Fruit fly (Drosophila melanogaster) whole organism, embryonic: ENCODE results near the gene BTBD9.
A peak's percentile ranks its signal among the peaks of the same experiment; 100 is the strongest.

Experiments used
- BEAF-32 ChIP-seq: fragments of 200-800 bp; sonication (Bioruptor generic); optimal IDR thresholded peaks from 3 replicates; lab custom pipeline; 2017; ENCODE audit warnings: missing biosample characterization, missing genetic modification characterization, mild to moderate bottlenecking, moderate library complexity, missing genetic modification reagents
- CG10565 ChIP-seq: fragments of 200-800 bp; sonication (Bioruptor generic); optimal IDR thresholded peaks from 3 replicates; lab custom pipeline; 2016; ENCODE audit warnings: missing biosample characterization, mild to moderate bottlenecking, missing genetic modification characterization
- CG11695 ChIP-seq: fragments of 200-800 bp; sonication (Bioruptor generic); IDR thresholded peaks from 3 replicates; pipeline ENCODE4 v1.3.6; 2022; ENCODE audit warnings: missing biosample characterization, missing genetic modification characterization
- CG12299 ChIP-seq: fragments of 200-800 bp; sonication (Bioruptor generic); optimal IDR thresholded peaks from 2 replicates; lab custom pipeline; 2018; ENCODE audit warnings: missing biosample characterization, mild to moderate bottlenecking, missing genetic modification characterization
- CG13287 ChIP-seq: fragments of 200-800 bp; sonication (Bioruptor generic); IDR thresholded peaks from 2 replicates; pipeline ENCODE4 v1.3.6; 2022; ENCODE audit warnings: missing biosample characterization, missing genetic modification characterization; ENCODE audit not compliant: partially characterized antibody
- CG14860 ChIP-seq: fragments of 200-800 bp; sonication (Bioruptor generic); IDR thresholded peaks from 3 replicates; pipeline ENCODE4 v1.3.6; 2022; ENCODE audit warnings: missing biosample characterization, missing genetic modification characterization; ENCODE audit not compliant: partially characterized antibody
- CG16813 ChIP-seq: fragments of 200-800 bp; sonication (Bioruptor generic); IDR thresholded peaks from 3 replicates; pipeline ENCODE4 v1.3.6; 2022; ENCODE audit warnings: missing biosample characterization, missing genetic modification characterization; ENCODE audit not compliant: partially characterized antibody
- CG17829 ChIP-seq: fragments of 200-800 bp; optimal IDR thresholded peaks from 2 replicates; lab custom pipeline; 2019; ENCODE audit warnings: missing biosample characterization, mild to moderate bottlenecking, missing genetic modification characterization, moderate library complexity
- CG2116 ChIP-seq: fragments of 200-800 bp; sonication (Bioruptor generic); optimal IDR thresholded peaks from 3 replicates; lab custom pipeline; 2018; ENCODE audit warnings: missing biosample characterization, mild to moderate bottlenecking, missing genetic modification characterization
- CG31365 ChIP-seq: fragments of 200-800 bp; sonication (Bioruptor generic); optimal IDR thresholded peaks from 2 replicates; lab custom pipeline; 2018; ENCODE audit warnings: missing biosample characterization, mild to moderate bottlenecking, missing genetic modification characterization
- CG3163 ChIP-seq: fragments of 200-800 bp; sonication (Bioruptor generic); optimal IDR thresholded peaks from 3 replicates; lab custom pipeline; 2016; ENCODE audit warnings: missing biosample characterization, missing genetic modification characterization
- CG3838 ChIP-seq: fragments of 200-800 bp; sonication (Bioruptor generic); optimal IDR thresholded peaks from 3 replicates; lab custom pipeline; 2016; ENCODE audit warnings: missing biosample characterization, missing genetic modification characterization
- CG42726 ChIP-seq: fragments of 200-800 bp; sonication (Bioruptor generic); IDR thresholded peaks from 2 replicates; pipeline ENCODE4 v1.3.6; 2022; ENCODE audit warnings: missing biosample characterization, missing genetic modification characterization; ENCODE audit not compliant: partially characterized antibody
- CG6765 ChIP-seq: fragments of 200-800 bp; sonication (Bioruptor generic); optimal IDR thresholded peaks from 3 replicates; lab custom pipeline; 2017; ENCODE audit warnings: missing biosample characterization, mild to moderate bottlenecking, missing genetic modification characterization
- CG6813 ChIP-seq: fragments of 200-800 bp; sonication (Bioruptor generic); optimal IDR thresholded peaks from 2 replicates; lab custom pipeline; 2017; ENCODE audit warnings: missing biosample characterization, missing genetic modification characterization, mild to moderate bottlenecking, moderate library complexity, missing genetic modification reagents
- CG8290 ChIP-seq, 3 experiments: fragments of 200-800 bp; sonication (Bioruptor generic); optimal IDR thresholded peaks; 2 replicates each; lab custom pipeline; 2016 to 2019; ENCODE audit warnings: missing biosample characterization in 3 of 3, missing genetic modification characterization in 3 of 3, mild to moderate bottlenecking in 2 of 3, moderate library complexity in 1 of 3
- CG8924 ChIP-seq: fragments of 200-800 bp; optimal IDR thresholded peaks from 3 replicates; lab custom pipeline; 2019; ENCODE audit warnings: missing biosample characterization, mild to moderate bottlenecking, missing genetic modification characterization, moderate library complexity
- CG8944 ChIP-seq: fragments of 200-800 bp; sonication (Bioruptor generic); optimal IDR thresholded peaks from 3 replicates; lab custom pipeline; 2016; ENCODE audit warnings: missing biosample characterization, missing genetic modification characterization
- CG9727 ChIP-seq: fragments of 200-800 bp; sonication (Bioruptor generic); optimal IDR thresholded peaks from 3 replicates; lab custom pipeline; 2017; ENCODE audit warnings: missing biosample characterization, mild to moderate bottlenecking, missing genetic modification characterization
- Dll ChIP-seq: fragments of 200-800 bp; sonication (Bioruptor generic); IDR thresholded peaks from 4 replicates; pipeline ENCODE4 v1.3.6; 2022; ENCODE audit warnings: missing biosample characterization, missing genetic modification characterization; ENCODE audit not compliant: partially characterized antibody
- Dref ChIP-seq: fragments of 200-800 bp; sonication (Bioruptor generic); IDR thresholded peaks from 2 replicates; pipeline ENCODE4 v1.3.6; 2022; ENCODE audit warnings: missing biosample characterization, missing genetic modification characterization
- E2f1 ChIP-seq: fragments of 200-800 bp; sonication (Bioruptor generic); IDR thresholded peaks from 2 replicates; pipeline ENCODE4 v1.3.6; 2022; ENCODE audit warnings: missing biosample characterization, missing genetic modification characterization
- Ets65A ChIP-seq: fragments of 200-800 bp; sonication (Bioruptor generic); peaks from one replicate; lab custom pipeline; 2016; ENCODE audit warnings: missing biosample characterization, missing genetic modification characterization
- Fer1 ChIP-seq: fragments of 200-800 bp; sonication (Bioruptor generic); optimal IDR thresholded peaks from 2 replicates; lab custom pipeline; 2017; ENCODE audit warnings: missing biosample characterization, mild to moderate bottlenecking, missing genetic modification characterization
- HLH4C ChIP-seq: fragments of 200-800 bp; sonication (Bioruptor generic); IDR thresholded peaks from 3 replicates; pipeline ENCODE4 v1.3.6; 2022; ENCODE audit warnings: missing biosample characterization, missing genetic modification characterization; ENCODE audit not compliant: partially characterized antibody
- Med ChIP-seq: fragments of 200-800 bp; sonication (Bioruptor generic); peaks from one replicate; lab custom pipeline; 2016; ENCODE audit warnings: missing biosample characterization, missing genetic modification characterization, mild to moderate bottlenecking, inconsistent platforms, moderate library complexity
- Oaz ChIP-seq: fragments of 200-800 bp; sonication (Bioruptor generic); IDR thresholded peaks from 2 replicates; pipeline ENCODE4 v1.3.6; 2022; ENCODE audit warnings: missing biosample characterization, missing genetic modification characterization
- Opbp ChIP-seq: fragments of 200-800 bp; sonication (Bioruptor generic); IDR thresholded peaks from 3 replicates; pipeline ENCODE4 v1.3.6; 2022; ENCODE audit warnings: missing biosample characterization, missing genetic modification characterization; ENCODE audit not compliant: partially characterized antibody
- Scr ChIP-seq: fragments of 200-800 bp; sonication (Bioruptor generic); IDR thresholded peaks from 2 replicates; pipeline ENCODE4 v1.3.6; 2022; ENCODE audit warnings: missing biosample characterization, missing genetic modification characterization; ENCODE audit not compliant: partially characterized antibody
- Side ChIP-seq: fragments of 200-800 bp; sonication (Bioruptor generic); optimal IDR thresholded peaks from 2 replicates; lab custom pipeline; 2016; ENCODE audit warnings: missing biosample characterization, missing genetic modification characterization
- Sox100B ChIP-seq: fragments of 200-800 bp; sonication (Bioruptor generic); optimal IDR thresholded peaks from 3 replicates; lab custom pipeline; 2018; ENCODE audit warnings: missing biosample characterization, mild to moderate bottlenecking, missing genetic modification characterization
- Sry-δ ChIP-seq: fragments of 200-800 bp; sonication (Bioruptor generic); optimal IDR thresholded peaks from 2 replicates; lab custom pipeline; 2016; ENCODE audit warnings: missing biosample characterization, missing genetic modification characterization
- emc ChIP-seq: fragments of 200-800 bp; sonication (Bioruptor generic); optimal IDR thresholded peaks from 2 replicates; lab custom pipeline; 2016; ENCODE audit warnings: missing biosample characterization, missing genetic modification characterization
- esg ChIP-seq: fragments of 200-800 bp; sonication (Bioruptor generic); conservative IDR thresholded peaks from 2 replicates; pipeline ENCODE4 v1.3.6; 2022; ENCODE audit warnings: missing biosample characterization, missing genetic modification characterization
- gcm ChIP-seq: fragments of 200-800 bp; sonication (Bioruptor generic); optimal IDR thresholded peaks from 2 replicates; lab custom pipeline; 2019; ENCODE audit warnings: missing biosample characterization, mild to moderate bottlenecking, missing genetic modification characterization, moderate library complexity
- grau ChIP-seq: fragments of 200-800 bp; optimal IDR thresholded peaks from 3 replicates; lab custom pipeline; 2019; ENCODE audit warnings: missing biosample characterization, mild to moderate bottlenecking, missing genetic modification characterization, moderate library complexity
- hb ChIP-seq: fragments of 200-800 bp; sonication (Bioruptor generic); IDR thresholded peaks from 3 replicates; pipeline ENCODE4 v1.3.6; 2022; ENCODE audit warnings: missing biosample characterization, missing genetic modification characterization; ENCODE audit not compliant: partially characterized antibody
- knrl ChIP-seq: fragments of 200-800 bp; sonication (Bioruptor generic); IDR thresholded peaks from 3 replicates; pipeline ENCODE4 v1.3.6; 2022; ENCODE audit warnings: missing biosample characterization, missing genetic modification characterization; ENCODE audit not compliant: partially characterized antibody
- maf-S ChIP-seq: fragments of 200-800 bp; sonication (Bioruptor generic); optimal IDR thresholded peaks from 2 replicates; lab custom pipeline; 2016; ENCODE audit warnings: missing biosample characterization, missing genetic modification characterization
- nerfin-2 ChIP-seq: fragments of 200-800 bp; sonication (Bioruptor generic); IDR thresholded peaks from 2 replicates; pipeline ENCODE4 v1.3.6; 2022; ENCODE audit warnings: missing biosample characterization, missing genetic modification characterization; ENCODE audit not compliant: partially characterized antibody
- p53 ChIP-seq: fragments of 200-800 bp; sonication (Bioruptor generic); optimal IDR thresholded peaks from 2 replicates; lab custom pipeline; 2016; ENCODE audit warnings: missing biosample characterization, missing genetic modification characterization
- pum ChIP-seq: fragments of 200-800 bp; sonication (Bioruptor generic); optimal IDR thresholded peaks from 2 replicates; lab custom pipeline; 2016; ENCODE audit warnings: missing biosample characterization, missing genetic modification characterization
- rib ChIP-seq: fragments of 200-800 bp; sonication (Bioruptor generic); IDR thresholded peaks from 2 replicates; pipeline ENCODE4 v1.3.6; 2022; ENCODE audit warnings: missing biosample characterization, missing genetic modification characterization
- tna ChIP-seq: fragments of 200-800 bp; sonication (Bioruptor generic); IDR thresholded peaks from 2 replicates; pipeline ENCODE4 v1.3.6; 2022; ENCODE audit warnings: missing biosample characterization, missing genetic modification characterization; ENCODE audit not compliant: partially characterized antibody
- unc-4 ChIP-seq: fragments of 200-800 bp; sonication (Bioruptor generic); IDR thresholded peaks from 2 replicates; pipeline ENCODE4 v1.3.6; 2022; ENCODE audit warnings: missing biosample characterization, missing genetic modification characterization; ENCODE audit not compliant: partially characterized antibody
- vnd ChIP-seq: fragments of 200-800 bp; sonication (Bioruptor generic); IDR thresholded peaks from 3 replicates; pipeline ENCODE4 v1.3.6; 2022; ENCODE audit warnings: missing biosample characterization, missing genetic modification characterization; ENCODE audit not compliant: partially characterized antibody
- zen ChIP-seq: fragments of 200-800 bp; sonication (Bioruptor generic); optimal IDR thresholded peaks from 3 replicates; lab custom pipeline; 2018; ENCODE audit warnings: missing biosample characterization, mild to moderate bottlenecking, missing genetic modification characterization, moderate library complexity
- zfh1 ChIP-seq: fragments of 200-800 bp; sonication (Bioruptor generic); IDR thresholded peaks from 3 replicates; pipeline ENCODE4 v1.3.6; 2022; ENCODE audit warnings: missing biosample characterization, missing genetic modification characterization
- zfh2 ChIP-seq: fragments of 200-800 bp; sonication (Bioruptor generic); optimal IDR thresholded peaks from 2 replicates; lab custom pipeline; 2016; ENCODE audit warnings: missing biosample characterization, missing genetic modification characterization

BTBD9 gene

DNA sequence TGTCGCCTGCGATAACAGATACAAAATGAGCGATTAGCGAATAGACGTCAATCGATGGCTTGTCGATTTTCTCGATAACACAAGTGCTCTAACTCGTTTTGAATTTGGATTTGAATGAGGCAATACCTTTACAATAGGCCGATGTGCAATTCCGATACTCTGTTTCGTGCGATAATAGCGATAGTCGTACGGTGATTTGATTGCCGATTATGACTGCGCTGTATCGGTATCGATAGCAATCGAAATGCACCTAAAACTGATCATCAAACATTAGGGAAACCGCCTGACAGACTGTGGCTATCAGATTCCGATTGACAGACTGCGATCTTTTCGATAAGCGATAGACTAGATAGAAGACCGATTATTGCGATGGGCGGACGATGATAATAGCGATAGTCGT, 16.6 kb upstream of the BTBD9 start:
- TF ChIP-seq Oaz (GFP tag; lab: Robert Waterston, UW): no peak
- TF ChIP-seq CG12299 (tag; lab: Kevin White, UChicago): no peak
- TF ChIP-seq pum (GFP tag; lab: Kevin White, UChicago): no peak
- no peak for TF ChIP-seq p53 (GFP tag; lab: Kevin White, UChicago)
- TF ChIP-seq unc-4: peak; percentile 36; the same call in 1 of the 2 replicates
- peak; percentile 15; the same call in 1 of the 3 replicates for TF ChIP-seq Opbp (GFP tag; lab: Robert Waterston, UW)
- peak; percentile 33; the same call in 1 of the 3 replicates for TF ChIP-seq knrl
- no peak for TF ChIP-seq emc
- TF ChIP-seq CG10565 (GFP tag; lab: Kevin White, UChicago): no peak
- TF ChIP-seq BEAF-32: peak; percentile 42
- TF ChIP-seq vnd (GFP tag; lab: Robert Waterston, UW): peak; percentile 45; the same call in 2 of the 3 replicates
- peak; percentile 48 for TF ChIP-seq CG2116 (GFP tag; lab: Kevin White, UChicago)
- TF ChIP-seq CG8290 (GFP tag; optimal IDR thresholded peaks at IDR 0.05; lab: Kevin White, UChicago): peak; percentile 80
- TF ChIP-seq CG8290 (tag; optimal IDR thresholded peaks at IDR 0.05; lab: Kevin White, UChicago): peak in 1 of 2 experiments; percentile 1
- 0 out of 2 replicates have a peak, but pooled peaks have one; percentile 35 for TF ChIP-seq tna
- peak; percentile 64 for TF ChIP-seq nerfin-2 (GFP tag; lab: Robert Waterston, UW)
- TF ChIP-seq HLH4C (GFP tag; lab: Robert Waterston, UW): peak; percentile 64
- peak; percentile 47; the same call in 1 of the 3 replicates for TF ChIP-seq hb (GFP tag; lab: Robert Waterston, UW)
- TF ChIP-seq CG17829: no peak
- TF ChIP-seq CG31365 (tag; lab: Kevin White, UChicago): no peak
- no peak for TF ChIP-seq zfh1 (GFP tag; lab: Robert Waterston, UW)
- peak; percentile 58 for TF ChIP-seq CG14860 (GFP tag; lab: Robert Waterston, UW)
- TF ChIP-seq Dll (GFP tag; lab: Robert Waterston, UW): peak; percentile 54; the same call in 2 of the 4 replicates
- TF ChIP-seq CG16813 (GFP tag; lab: Robert Waterston, UW): peak; percentile 63
- no peak for TF ChIP-seq CG8924 (tag; lab: Kevin White, UChicago)
- no peak for TF ChIP-seq Med (GFP tag; lab: Kevin White, UChicago)
- TF ChIP-seq Scr (GFP tag; lab: Robert Waterston, UW): peak; percentile 60
- no peak for TF ChIP-seq CG42726 (GFP tag; lab: Robert Waterston, UW)
- TF ChIP-seq CG8944 (GFP tag; lab: Kevin White, UChicago): no peak
- peak; percentile 29 for TF ChIP-seq Sry-δ (GFP tag; lab: Kevin White, UChicago)
- TF ChIP-seq Ets65A: peak; percentile 46
- peak; percentile 11 for TF ChIP-seq zen
- TF ChIP-seq Dref (GFP tag; lab: Robert Waterston, UW): peak; percentile 36; the same call in 1 of the 2 replicates
- no peak for TF ChIP-seq Fer1 (GFP tag; lab: Kevin White, UChicago)
- peak; percentile 19; the same call in 1 of the 2 replicates for TF ChIP-seq CG13287 (GFP tag; lab: Robert Waterston, UW)
- TF ChIP-seq Side (GFP tag; lab: Kevin White, UChicago): no peak

DNA sequence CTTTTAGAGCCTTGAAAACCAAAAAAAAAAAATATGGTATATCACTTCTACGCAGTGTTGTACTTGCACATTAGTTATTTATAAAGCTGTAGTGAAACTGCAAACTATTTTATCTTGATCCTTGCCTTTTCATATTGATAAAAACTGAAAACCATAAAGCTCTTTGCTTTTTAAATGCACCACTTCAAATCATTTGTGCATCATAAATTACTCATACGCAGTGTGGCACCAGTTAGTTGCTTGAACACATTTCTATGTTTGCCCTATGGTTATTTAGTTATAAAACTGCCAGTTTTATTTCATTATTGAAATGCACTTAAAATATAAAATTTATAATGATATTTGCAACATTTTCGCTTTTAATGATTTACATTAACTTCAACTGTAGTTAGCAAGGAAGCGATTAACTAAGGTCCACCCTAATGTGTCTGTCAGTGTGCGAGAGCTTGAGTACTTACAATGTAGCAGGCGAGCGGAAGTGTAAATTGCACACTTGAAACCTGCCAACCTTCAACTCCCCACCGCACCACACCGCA, 12.2 kb upstream of the BTBD9 start:
- TF ChIP-seq rib (no peak), gcm (no peak), CG3838 (no peak), CG31365 (tag; lab: Kevin White, UChicago) (no peak), CG6765 (GFP tag; lab: Kevin White, UChicago) (no peak), CG6813 (GFP tag; lab: Kevin White, UChicago) (no peak), CG3163 (GFP tag; lab: Kevin White, UChicago) (no peak), esg (GFP tag; lab: Robert Waterston, UW) (no peak), CG9727 (GFP tag; lab: Kevin White, UChicago) (peak; percentile 36), zfh2 (GFP tag; lab: Kevin White, UChicago) (no peak), grau (tag; lab: Kevin White, UChicago) (peak; percentile 16), Sox100B (GFP tag; lab: Kevin White, UChicago) (peak; percentile 24), E2f1 (GFP tag; lab: Robert Waterston, UW) (no peak), maf-S (GFP tag; lab: Kevin White, UChicago) (no peak), CG11695 (no peak)
